Worm (Caenorhabditis elegans): ENCODE results near the gene col-14.
A peak's percentile ranks its signal among the peaks of the same experiment; 100 is the strongest.

col-14 gene

ce11 chrIV:7770162-7770561 lies 17.0 kb downstream of the col-14 start, which contains the start of gene rdl-1:
Gene rdl-1 (minus strand): TSS chrIV:7770262.
- no peak for TF ChIP-seq ceh-43 (GFP tag; optimal IDR thresholded peaks at IDR 0.05)
- no peak for TF ChIP-seq ceh-39 (tag; optimal IDR thresholded peaks at IDR 0.05)
- no peak for TF ChIP-seq nhr-237 (tag; optimal IDR thresholded peaks at IDR 0.05)

ce11 chrIV:7774206-7774605 lies 21.0 kb downstream of the col-14 start, which contains the start of the genes hcf-1 and swd-2.2:
Gene hcf-1 (minus strand): TSS chrIV:7774275.
Gene swd-2.2 (plus strand): TSS chrIV:7774411.
- TF ChIP-seq nhr-237 (tag; optimal IDR thresholded peaks at IDR 0.05) = peak; percentile 26
- no peak for TF ChIP-seq sptf-1 (tag; optimal IDR thresholded peaks at IDR 0.05)
- TF ChIP-seq elt-1 (tag; optimal IDR thresholded peaks at IDR 0.05; ENCODE audit: borderline replicate concordance, insufficient read depth) = no peak
- peak; percentile 40 for TF ChIP-seq mep-1 (tag; optimal IDR thresholded peaks at IDR 0.05)
- no peak for TF ChIP-seq drap-1 (GFP tag; optimal IDR thresholded peaks at IDR 0.05)
- no peak for TF ChIP-seq hlh-1 (tag; optimal IDR thresholded peaks at IDR 0.05)
- no peak for TF ChIP-seq ces-1 (GFP tag; optimal IDR thresholded peaks at IDR 0.05)
- TF ChIP-seq mls-2 (tag; optimal IDR thresholded peaks at IDR 0.05) = no peak
- peak; percentile 21 for TF ChIP-seq pha-4 (tag; optimal IDR thresholded peaks at IDR 0.05)
- no peak for TF ChIP-seq lsy-2 (tag; optimal IDR thresholded peaks at IDR 0.05)

DNA sequence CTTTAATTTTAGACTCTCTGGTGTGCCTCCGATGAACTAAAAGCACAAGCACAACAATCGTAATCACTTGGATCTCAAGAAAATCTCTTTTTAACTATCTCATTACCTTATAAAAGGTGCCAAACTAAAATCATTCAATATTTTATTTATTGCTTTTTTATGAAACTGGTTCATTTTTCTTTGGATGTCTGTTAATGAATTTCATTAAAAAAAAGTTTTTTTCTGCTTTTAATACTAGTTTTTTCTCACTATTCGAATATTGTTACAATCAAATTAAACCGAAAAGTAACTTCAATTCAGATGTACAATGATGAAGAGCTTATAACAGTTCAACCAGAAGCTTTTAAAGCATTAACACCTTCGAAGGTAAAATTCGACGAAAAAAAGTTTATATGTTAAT lies 22.5 kb downstream of the col-14 start, which contains the start of gene swd-2.1:
TSS of gene swd-2.1 (plus strand) at position 301 of the 400 bp plus-strand sequence.
- TF ChIP-seq cnd-1 (tag; optimal IDR thresholded peaks at IDR 0.05) (no peak), mab-5 (tag; optimal IDR thresholded peaks at IDR 0.05) (no peak), nhr-76 (tag; optimal IDR thresholded peaks at IDR 0.05) (no peak), ces-1 (GFP tag; optimal IDR thresholded peaks at IDR 0.05) (no peak), flh-1 (GFP tag; optimal IDR thresholded peaks at IDR 0.05) (no peak), ham-2 (GFP tag; optimal IDR thresholded peaks at IDR 0.05) (no peak), nhr-28 (tag; optimal IDR thresholded peaks at IDR 0.05) (no peak), drap-1 (GFP tag; optimal IDR thresholded peaks at IDR 0.05) (no peak)

- TF ChIP-seq zip-8 (tag; optimal IDR thresholded peaks at IDR 0.05) (no peak), pha-4 (tag; optimal IDR thresholded peaks at IDR 0.05) (no peak), hlh-1 (tag; optimal IDR thresholded peaks at IDR 0.05) (no peak), sem-2 (GFP tag; optimal IDR thresholded peaks at IDR 0.05) (no peak), nhr-12 (tag; optimal IDR thresholded peaks at IDR 0.05) (no peak), elt-3 (tag; optimal IDR thresholded peaks at IDR 0.05) (no peak), mep-1 (tag; optimal IDR thresholded peaks at IDR 0.05) (no peak), drap-1 (GFP tag; optimal IDR thresholded peaks at IDR 0.05) (no peak), unc-62 (GFP tag; optimal IDR thresholded peaks at IDR 0.05) (no peak), cnd-1 (tag; optimal IDR thresholded peaks at IDR 0.05) (no peak)
These were observed 25.7 kb downstream of the col-14 start, which contains the start of gene rpap-3 for ce11 chrIV:7778865-7779264. Gene rpap-3 (minus strand): TSS chrIV:7778965.

ce11 chrIV:7782292-7782691 lies 29.1 kb downstream of the col-14 start, which contains the start of gene sec-10:
Gene sec-10 (minus strand): TSS chrIV:7782499.
- TF ChIP-seq nhr-237 (tag; optimal IDR thresholded peaks at IDR 0.05) (no peak), tbx-8 (GFP tag; optimal IDR thresholded peaks at IDR 0.05) (no peak)

DNA sequence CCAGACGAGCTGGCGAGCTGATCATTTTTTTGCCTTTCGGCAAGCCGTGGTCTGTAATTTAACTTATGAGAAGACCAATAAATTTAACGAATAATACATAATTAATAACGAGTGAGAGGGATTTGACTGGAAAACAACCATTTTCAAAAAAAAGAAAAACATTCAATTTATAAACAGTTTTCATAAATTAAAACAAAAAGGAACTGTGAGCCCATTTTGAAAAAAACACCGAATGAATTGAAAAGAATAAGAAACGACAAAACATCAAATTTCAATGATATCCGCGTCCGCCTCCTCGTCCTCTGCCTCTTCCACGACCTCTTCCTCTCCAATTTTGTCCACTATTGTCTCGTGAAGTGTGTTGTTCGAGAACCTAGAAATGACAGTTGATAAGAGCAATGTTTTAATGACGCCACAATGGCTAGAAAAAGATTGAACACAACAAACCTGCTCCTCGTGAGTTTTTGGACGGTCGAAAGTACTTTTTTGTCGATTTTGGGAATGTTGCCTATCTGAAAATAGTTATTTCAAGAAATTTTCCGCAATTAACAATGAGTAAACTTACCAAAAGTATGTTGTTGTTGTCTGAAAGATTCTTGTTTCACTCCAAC lies 30.7 kb downstream of the col-14 start, which contains the start of gene tag-321:
TSS of gene tag-321 (minus strand) at position 51 of the 611 bp plus-strand sequence.
- TF ChIP-seq ceh-83 (GFP tag; optimal IDR thresholded peaks at IDR 0.05) = no peak
- TF ChIP-seq nhr-237 (tag; optimal IDR thresholded peaks at IDR 0.05) = no peak
- no peak for TF ChIP-seq sptf-1 (tag; optimal IDR thresholded peaks at IDR 0.05)
- no peak for TF ChIP-seq lin-32 (GFP tag; optimal IDR thresholded peaks at IDR 0.05)
- no peak for TF ChIP-seq ceh-39 (tag; optimal IDR thresholded peaks at IDR 0.05)
- TF ChIP-seq ztf-11 (tag; optimal IDR thresholded peaks at IDR 0.05) = no peak
- no peak for TF ChIP-seq M03D4.4 (tag; optimal IDR thresholded peaks at IDR 0.05)
- no peak for TF ChIP-seq bed-3 (GFP tag; optimal IDR thresholded peaks at IDR 0.05)
- no peak for TF ChIP-seq mls-2 (tag; optimal IDR thresholded peaks at IDR 0.05)
- TF ChIP-seq mab-5 (tag; optimal IDR thresholded peaks at IDR 0.05) = no peak
- no peak for TF ChIP-seq zip-8 (tag; optimal IDR thresholded peaks at IDR 0.05)
- TF ChIP-seq nhr-28 (tag; optimal IDR thresholded peaks at IDR 0.05) = no peak
- no peak for TF ChIP-seq ces-1 (GFP tag; optimal IDR thresholded peaks at IDR 0.05)
- TF ChIP-seq flh-1 (GFP tag; optimal IDR thresholded peaks at IDR 0.05) = no peak
- TF ChIP-seq unc-62 (GFP tag; optimal IDR thresholded peaks at IDR 0.05) = no peak
- no peak for TF ChIP-seq mep-1 (tag; optimal IDR thresholded peaks at IDR 0.05)
- no peak for TF ChIP-seq ceh-43 (GFP tag; optimal IDR thresholded peaks at IDR 0.05)
- no peak for TF ChIP-seq drap-1 (GFP tag; optimal IDR thresholded peaks at IDR 0.05)
- TF ChIP-seq unc-39 (tag; optimal IDR thresholded peaks at IDR 0.05) = no peak
- TF ChIP-seq sem-2 (GFP tag; optimal IDR thresholded peaks at IDR 0.05) = no peak

Data from whole organism, mixed stage, embryonic.